Fruit fly (Drosophila melanogaster) whole organism, embryonic: ENCODE data around the gene CG14258.

Experiments
- Adf1 ChIP-seq: fragments of 200-800 bp; sonication (Bioruptor generic); IDR thresholded peaks from 2 replicates; pipeline ENCODE4 v1.3.6; 2022; ENCODE audit warnings: missing biosample characterization, missing genetic modification characterization
- Awh ChIP-seq: fragments of 200-800 bp; sonication (Bioruptor generic); IDR thresholded peaks from 2 replicates; pipeline ENCODE4, ENCODE4 v1.3.6; 2022; ENCODE audit warnings: missing biosample characterization, missing genetic modification characterization
- CG10274 ChIP-seq: fragments of 200-800 bp; sonication (Bioruptor generic); optimal IDR thresholded peaks from 3 replicates; lab custom pipeline; 2017; ENCODE audit warnings: missing biosample characterization, mild to moderate bottlenecking, missing genetic modification characterization
- CG1233 ChIP-seq: fragments of 200-800 bp; sonication (Bioruptor generic); optimal IDR thresholded peaks from 4 replicates; lab custom pipeline; 2018; ENCODE audit warnings: missing biosample characterization, mild to moderate bottlenecking, missing genetic modification characterization
- CG12659 ChIP-seq: fragments of 200-800 bp; sonication (Bioruptor generic); optimal IDR thresholded peaks from 3 replicates; lab custom pipeline; 2017; ENCODE audit warnings: mild to moderate bottlenecking, missing biosample characterization, missing genetic modification reagents, missing genetic modification characterization
- CG13894 ChIP-seq: fragments of 200-800 bp; sonication (Bioruptor generic); optimal IDR thresholded peaks from 3 replicates; lab custom pipeline; 2018; ENCODE audit warnings: missing biosample characterization, mild to moderate bottlenecking, missing genetic modification characterization, moderate library complexity
- CG15479 ChIP-seq: fragments of 200-800 bp; sonication (Bioruptor generic); optimal IDR thresholded peaks from 3 replicates; lab custom pipeline; 2019; ENCODE audit warnings: missing biosample characterization, mild to moderate bottlenecking, missing genetic modification characterization, moderate library complexity
- CG15514 ChIP-seq: fragments of 200-800 bp; sonication (Bioruptor generic); optimal IDR thresholded peaks from 3 replicates; lab custom pipeline; 2017; ENCODE audit warnings: missing biosample characterization, missing genetic modification characterization, mild to moderate bottlenecking, moderate library complexity, missing genetic modification reagents
- CG2712 ChIP-seq: fragments of 200-800 bp; optimal IDR thresholded peaks from 3 replicates; lab custom pipeline; 2019; ENCODE audit warnings: missing biosample characterization, mild to moderate bottlenecking, missing genetic modification characterization, moderate library complexity
- CG2875 ChIP-seq: fragments of 200-800 bp; sonication (Bioruptor generic); optimal IDR thresholded peaks from 2 replicates; lab custom pipeline; 2017; ENCODE audit warnings: missing biosample characterization, mild to moderate bottlenecking, missing genetic modification characterization, missing genetic modification reagents
- CG33557 ChIP-seq: fragments of 200-800 bp; sonication (Bioruptor generic); optimal IDR thresholded peaks from 2 replicates; lab custom pipeline; 2019; ENCODE audit warnings: missing biosample characterization, mild to moderate bottlenecking, missing genetic modification characterization, moderate library complexity
- CG42726 ChIP-seq: fragments of 200-800 bp; sonication (Bioruptor generic); IDR thresholded peaks from 2 replicates; pipeline ENCODE4 v1.3.6; 2022; ENCODE audit warnings: missing biosample characterization, missing genetic modification characterization; ENCODE audit not compliant: partially characterized antibody
- CG43689 ChIP-seq: fragments of 200-800 bp; sonication (Bioruptor generic); IDR thresholded peaks from 2 replicates; pipeline ENCODE4 v1.3.6; 2022; ENCODE audit warnings: missing biosample characterization, missing genetic modification characterization
- CG6765 ChIP-seq: fragments of 200-800 bp; sonication (Bioruptor generic); optimal IDR thresholded peaks from 3 replicates; lab custom pipeline; 2017; ENCODE audit warnings: missing biosample characterization, mild to moderate bottlenecking, missing genetic modification characterization
- CG6813 ChIP-seq: fragments of 200-800 bp; sonication (Bioruptor generic); optimal IDR thresholded peaks from 2 replicates; lab custom pipeline; 2017; ENCODE audit warnings: missing biosample characterization, missing genetic modification characterization, mild to moderate bottlenecking, moderate library complexity, missing genetic modification reagents
- CHES-1-like ChIP-seq: fragments of 200-800 bp; sonication (Bioruptor generic); optimal IDR thresholded peaks from 2 replicates; lab custom pipeline; 2016; ENCODE audit warnings: missing biosample characterization, missing genetic modification characterization
- Dad ChIP-seq: fragments of 200-800 bp; sonication (Bioruptor generic); optimal IDR thresholded peaks from 3 replicates; lab custom pipeline; 2016; ENCODE audit warnings: missing biosample characterization, missing genetic modification characterization
- Dip2 ChIP-seq: fragments of 200-800 bp; sonication (Bioruptor generic); IDR thresholded peaks from 2 replicates; pipeline ENCODE4 v1.3.6; 2022; ENCODE audit warnings: missing biosample characterization, missing genetic modification characterization
- Drgx ChIP-seq: fragments of 200-800 bp; sonication (Bioruptor generic); IDR thresholded peaks from 2 replicates; pipeline ENCODE4 v1.3.6; 2022; ENCODE audit warnings: missing biosample characterization, missing genetic modification characterization
- Med ChIP-seq: fragments of 200-800 bp; sonication (Bioruptor generic); peaks from one replicate; lab custom pipeline; 2016; ENCODE audit warnings: missing biosample characterization, missing genetic modification characterization, mild to moderate bottlenecking, inconsistent platforms, moderate library complexity
- NC2β ChIP-seq: fragments of 200-800 bp; sonication (Bioruptor generic); optimal IDR thresholded peaks from 2 replicates; lab custom pipeline; 2016; ENCODE audit warnings: missing biosample characterization, missing genetic modification characterization
- Rfx ChIP-seq: fragments of 200-800 bp; sonication (Bioruptor generic); IDR thresholded peaks from 2 replicates; pipeline ENCODE4 v1.3.6; 2022; ENCODE audit warnings: missing biosample characterization, missing genetic modification characterization
- Sox102F ChIP-seq: fragments of 200-800 bp; sonication (Bioruptor generic); optimal IDR thresholded peaks from 2 replicates; lab custom pipeline; 2018; ENCODE audit warnings: missing biosample characterization, mild to moderate bottlenecking, missing genetic modification characterization, moderate library complexity
- Usf ChIP-seq: fragments of 200-800 bp; sonication (Bioruptor generic); optimal IDR thresholded peaks from 2 replicates; lab custom pipeline; 2017; ENCODE audit warnings: missing genotype, missing biosample characterization, missing genetic modification characterization
- ap ChIP-seq: fragments of 200-800 bp; sonication (Bioruptor generic); IDR thresholded peaks from 2 replicates; pipeline ENCODE4 v1.3.6; 2022; ENCODE audit warnings: missing biosample characterization, missing genetic modification characterization
- cato ChIP-seq: fragments of 200-800 bp; sonication (Bioruptor generic); optimal IDR thresholded peaks from 2 replicates; lab custom pipeline; 2016; ENCODE audit warnings: missing biosample characterization, missing genetic modification characterization, borderline replicate concordance
- chn ChIP-seq: fragments of 200-800 bp; sonication (Bioruptor generic); optimal IDR thresholded peaks from 2 replicates; lab custom pipeline; 2016; ENCODE audit warnings: missing biosample characterization, missing genetic modification characterization
- ci ChIP-seq: fragments of 200-800 bp; sonication (Bioruptor generic); IDR thresholded peaks from 3 replicates; pipeline ENCODE4 v1.3.6; 2022; ENCODE audit warnings: missing biosample characterization, missing genetic modification characterization
- crp ChIP-seq, 2 experiments: fragments of 200-800 bp; sonication (Bioruptor generic); optimal IDR thresholded peaks; 2 replicates in 1 of 2; 3 replicates in 1 of 2; lab custom pipeline; 2017; ENCODE audit warnings: missing biosample characterization in 2 of 2, missing genetic modification characterization in 2 of 2, mild to moderate bottlenecking in 1 of 2, moderate library complexity in 1 of 2
- dmrt11E ChIP-seq: fragments of 200-800 bp; sonication (Bioruptor generic); optimal IDR thresholded peaks from 3 replicates; lab custom pipeline; 2018; ENCODE audit warnings: missing biosample characterization, mild to moderate bottlenecking, missing genetic modification characterization, moderate library complexity
- dysf ChIP-seq: fragments of 200-800 bp; sonication (Bioruptor generic); IDR thresholded peaks from 3 replicates; pipeline ENCODE4 v1.3.6; 2022; ENCODE audit warnings: missing biosample characterization, missing genetic modification characterization
- en ChIP-seq: fragments of 200-800 bp; sonication (Bioruptor generic); optimal IDR thresholded peaks from 2 replicates; lab custom pipeline; 2016; ENCODE audit warnings: missing biosample characterization, missing genetic modification characterization
- fd64A ChIP-seq: fragments of 200-800 bp; sonication (Bioruptor generic); optimal IDR thresholded peaks from 3 replicates; lab custom pipeline; 2018; ENCODE audit warnings: missing biosample characterization, mild to moderate bottlenecking, missing genetic modification characterization
- grau ChIP-seq: fragments of 200-800 bp; optimal IDR thresholded peaks from 3 replicates; lab custom pipeline; 2019; ENCODE audit warnings: missing biosample characterization, mild to moderate bottlenecking, missing genetic modification characterization, moderate library complexity
- kah ChIP-seq: fragments of 200-800 bp; sonication (Bioruptor generic); optimal IDR thresholded peaks from 2 replicates; lab custom pipeline; 2018; ENCODE audit warnings: missing biosample characterization, mild to moderate bottlenecking, missing genetic modification characterization
- kni ChIP-seq: fragments of 200-800 bp; sonication (Bioruptor generic); optimal IDR thresholded peaks from 3 replicates; lab custom pipeline; 2017; ENCODE audit warnings: mild to moderate bottlenecking, missing biosample characterization, missing genetic modification reagents, missing genetic modification characterization
- lab ChIP-seq: fragments of 200-800 bp; sonication (Bioruptor generic); optimal IDR thresholded peaks from 3 replicates; lab custom pipeline; 2017; ENCODE audit warnings: missing biosample characterization, missing genetic modification characterization, mild to moderate bottlenecking, moderate library complexity, missing genetic modification reagents
- lmd ChIP-seq: fragments of 200-800 bp; sonication (Bioruptor generic); IDR thresholded peaks from 2 replicates; pipeline ENCODE4 v1.3.6; 2022; ENCODE audit warnings: missing biosample characterization, missing genetic modification characterization
- onecut ChIP-seq: fragments of 200-800 bp; sonication (Bioruptor generic); IDR thresholded peaks from 2 replicates; pipeline ENCODE4 v1.3.6; 2022; ENCODE audit warnings: missing biosample characterization, missing genetic modification characterization
- sens ChIP-seq: fragments of 200-800 bp; sonication (Bioruptor generic); peaks from one replicate; lab custom pipeline; 2016; ENCODE audit warnings: missing biosample characterization, missing genetic modification characterization
- slp2 ChIP-seq: fragments of 200-800 bp; sonication (Bioruptor generic); optimal IDR thresholded peaks from 2 replicates; lab custom pipeline; 2016; ENCODE audit warnings: missing biosample characterization, missing genetic modification characterization
- vvl ChIP-seq: fragments of 200-800 bp; sonication (Bioruptor generic); IDR thresholded peaks from 2 replicates; pipeline ENCODE4 v1.3.6; 2022; ENCODE audit warnings: missing biosample characterization, missing genetic modification characterization
- wek ChIP-seq: fragments of 200-800 bp; sonication (Bioruptor generic); optimal IDR thresholded peaks from 3 replicates; lab custom pipeline; 2018; ENCODE audit warnings: missing biosample characterization, mild to moderate bottlenecking, missing genetic modification characterization, moderate library complexity
- zen2 ChIP-seq: fragments of 200-800 bp; sonication (Bioruptor generic); IDR thresholded peaks from 3 replicates; pipeline ENCODE4 v1.3.6; 2022; ENCODE audit warnings: missing biosample characterization, missing genetic modification characterization; ENCODE audit not compliant: partially characterized antibody

CG14258 gene

dm6 chr3R:27067362-27067761 is 25.6 kb upstream of the CG14258 start (continued):
- no peak for TF ChIP-seq CG2875 (GFP tag; lab: Kevin White, UChicago)
- no peak for TF ChIP-seq grau (tag; lab: Kevin White, UChicago)
- no peak for TF ChIP-seq Usf (GFP tag; lab: Kevin White, UChicago)
- TF ChIP-seq ap (GFP tag; lab: Robert Waterston, UW), result no peak
- no peak for TF ChIP-seq dmrt11E (tag; lab: Kevin White, UChicago)
- TF ChIP-seq Awh (GFP tag; lab: Robert Waterston, UW), result peak; percentile 52; the same call in 1 of the 2 replicates
- TF ChIP-seq CG6813 (GFP tag; lab: Kevin White, UChicago), result peak; percentile 46
- no peak for TF ChIP-seq CG6765 (GFP tag; lab: Kevin White, UChicago)
- peak; percentile 5 for TF ChIP-seq kni (GFP tag; lab: Kevin White, UChicago)
- peak; percentile 9 for TF ChIP-seq wek (GFP tag; lab: Kevin White, UChicago)
- no peak for TF ChIP-seq NC2β (GFP tag; lab: Kevin White, UChicago)
- no peak for TF ChIP-seq onecut (GFP tag; lab: Robert Waterston, UW)
- peak; percentile 50 for TF ChIP-seq fd64A (GFP tag; lab: Kevin White, UChicago)
- no peak for TF ChIP-seq lmd (GFP tag; lab: Robert Waterston, UW)
- TF ChIP-seq CG1233 (GFP tag; lab: Kevin White, UChicago), result peak; percentile 3
- no peak for TF ChIP-seq en (GFP tag; lab: Kevin White, UChicago)
- TF ChIP-seq zen2 (GFP tag; lab: Robert Waterston, UW), result no peak
- TF ChIP-seq Med, result peak; percentile 23
- TF ChIP-seq CG15479 (GFP tag; lab: Kevin White, UChicago), result no peak
- peak; percentile 10 for TF ChIP-seq Sox102F (GFP tag; lab: Kevin White, UChicago)
- no peak for TF ChIP-seq CG43689
- TF ChIP-seq vvl (GFP tag; lab: Robert Waterston, UW), result peak; percentile 33; the same call in 1 of the 2 replicates
- TF ChIP-seq crp (GFP tag; optimal IDR thresholded peaks at IDR 0.05; lab: Kevin White, UChicago), result peak in 1 of 2 experiments; percentile 47
- no peak for TF ChIP-seq Dip2 (GFP tag; lab: Robert Waterston, UW)
- TF ChIP-seq sens (GFP tag; lab: Kevin White, UChicago), result peak; percentile 85
- TF ChIP-seq Adf1, result no peak
- no peak for TF ChIP-seq CG12659
- no peak for TF ChIP-seq CG33557 (GFP tag; lab: Kevin White, UChicago)
- TF ChIP-seq Rfx (GFP tag; lab: Robert Waterston, UW), result peak; percentile 21; the same call in 1 of the 2 replicates
- no peak for TF ChIP-seq CHES-1-like
- TF ChIP-seq CG13894, result peak; percentile 78

dm6 chr3R:27069201-27069600 is 23.7 kb upstream of the CG14258 start:
- TF ChIP-seq CG2712 (tag; lab: Kevin White, UChicago) (no peak), Drgx (peak; percentile 12; the same call in 1 of the 2 replicates), Med (peak; percentile 72), kah (GFP tag; lab: Kevin White, UChicago) (no peak), chn (GFP tag; lab: Kevin White, UChicago) (no peak), ci (GFP tag; lab: Robert Waterston, UW) (0 out of 3 replicates have a peak, but pooled peaks have one; percentile 11), Dad (GFP tag; lab: Kevin White, UChicago) (no peak), CG43689 (no peak), CG15514 (GFP tag; lab: Kevin White, UChicago) (peak; percentile 22), slp2 (GFP tag; lab: Kevin White, UChicago) (no peak), lab (GFP tag; lab: Kevin White, UChicago) (peak; percentile 2), CG10274 (peak; percentile 51), CG42726 (GFP tag; lab: Robert Waterston, UW) (no peak), dysf (GFP tag; lab: Robert Waterston, UW) (peak; percentile 23; the same call in 1 of the 3 replicates), cato (GFP tag; lab: Kevin White, UChicago) (no peak)
